Fruit fly (Drosophila melanogaster) whole organism, wandering third instar larva: ENCODE data around the gene RSG7.

Source experiments
- Abd-B ChIP-seq: fragments of >200 bp; optimal IDR thresholded peaks from 2 replicates; lab custom pipeline; 2017; ENCODE audit warnings: missing biosample characterization, missing genetic modification characterization
- CG32264 ChIP-seq: fragments of 200-800 bp; sonication (Bioruptor generic); optimal IDR thresholded peaks from 2 replicates; lab custom pipeline; 2016; ENCODE audit warnings: missing biosample characterization, missing genetic modification characterization
- CrebA ChIP-seq: fragments of 200-800 bp; sonication (Bioruptor generic); optimal IDR thresholded peaks from 2 replicates; lab custom pipeline; 2016; ENCODE audit warnings: missing biosample characterization, mild to moderate bottlenecking, missing genetic modification characterization, borderline replicate concordance
- Dfd ChIP-seq: fragments of >200 bp; optimal IDR thresholded peaks from 2 replicates; lab custom pipeline; 2017; ENCODE audit warnings: missing biosample characterization, missing genetic modification characterization
- Dif ChIP-seq: fragments of 200-275, 200-300 bp; sonication (Bioruptor generic); optimal IDR thresholded peaks from 2 replicates; lab custom pipeline; 2018; ENCODE audit warnings: missing biosample characterization, missing genetic modification characterization; ENCODE audit not compliant: partially characterized antibody
- GATAd ChIP-seq: sonication (Bioruptor generic); optimal IDR thresholded peaks from 2 replicates; lab custom pipeline; 2016; ENCODE audit warnings: missing biosample characterization, missing genetic modification characterization
- HLH106 ChIP-seq: fragments of 200-800 bp; optimal IDR thresholded peaks from 3 replicates; lab custom pipeline; 2019; ENCODE audit warnings: missing biosample characterization, mild to moderate bottlenecking, missing genetic modification characterization, moderate library complexity
- Hr78 ChIP-seq: fragments of >200 bp; optimal IDR thresholded peaks from 2 replicates; lab custom pipeline; 2017; ENCODE audit warnings: missing biosample characterization, missing genetic modification characterization
- Hr83 ChIP-seq: fragments of 200-300 bp; sonication (Bioruptor generic); optimal IDR thresholded peaks from 2 replicates; lab custom pipeline; 2016; ENCODE audit warnings: missing biosample characterization, mild to moderate bottlenecking, missing genetic modification characterization, moderate library complexity; ENCODE audit not compliant: poor library complexity, severe bottlenecking
- Jra ChIP-seq: sonication (Bioruptor generic); optimal IDR thresholded peaks from 2 replicates; lab custom pipeline; 2016; ENCODE audit warnings: missing biosample characterization, missing genetic modification characterization
- Mio ChIP-seq: sonication (Bioruptor generic); optimal IDR thresholded peaks from 2 replicates; lab custom pipeline; 2016; ENCODE audit warnings: missing biosample characterization, missing genetic modification characterization
- Myc ChIP-seq: fragments of >200 bp; optimal IDR thresholded peaks from 2 replicates; lab custom pipeline; 2017
- N ChIP-seq: fragments of >200 bp; optimal IDR thresholded peaks from 2 replicates; lab custom pipeline; 2018; ENCODE audit warnings: missing biosample characterization, missing external identifiers, missing genetic modification characterization
- OdsH ChIP-seq: fragments of 200-800 bp; sonication (Bioruptor generic); optimal IDR thresholded peaks from 2 replicates; lab custom pipeline; 2016; ENCODE audit warnings: missing biosample characterization, mild to moderate bottlenecking, missing genetic modification characterization
- Sp1 ChIP-seq: fragments of 200-800 bp; sonication (Bioruptor generic); optimal IDR thresholded peaks from 3 replicates; lab custom pipeline; 2019; ENCODE audit warnings: missing biosample characterization, mild to moderate bottlenecking, missing genetic modification characterization, moderate library complexity
- Vsx2 ChIP-seq: fragments of 200-300, 225-300 bp; sonication (Bioruptor generic); optimal IDR thresholded peaks from 2 replicates; lab custom pipeline; 2018; ENCODE audit warnings: missing biosample characterization, missing genetic modification characterization; ENCODE audit not compliant: partially characterized antibody
- br ChIP-seq: fragments of 200-800 bp; sonication (Bioruptor generic); optimal IDR thresholded peaks from 2 replicates; lab custom pipeline; 2016; ENCODE audit warnings: missing biosample characterization, missing genetic modification characterization
- brk ChIP-seq: fragments of 200-800 bp; sonication (Bioruptor generic); optimal IDR thresholded peaks from 2 replicates; lab custom pipeline; 2016; ENCODE audit warnings: missing biosample characterization, mild to moderate bottlenecking, missing genetic modification characterization
- dl ChIP-seq, 2 experiments: fragments of 175-275, 200-275 bp in 1 of 2; fragments of 200-275 bp in 1 of 2; sonication (Bioruptor generic); optimal IDR thresholded peaks; lab custom pipeline; 2018; ENCODE audit warnings: mild to moderate bottlenecking in 2 of 2, missing biosample characterization in 2 of 2, missing genetic modification characterization in 2 of 2, moderate library complexity in 2 of 2; ENCODE audit not compliant: partially characterized antibody in 2 of 2, insufficient read depth in 1 of 2
- dmrt93B ChIP-seq: fragments of 200-800 bp; sonication (Bioruptor generic); optimal IDR thresholded peaks from 2 replicates; lab custom pipeline; 2018; ENCODE audit warnings: missing biosample characterization, mild to moderate bottlenecking, missing genetic modification characterization
- dsf ChIP-seq: sonication (Bioruptor generic); optimal IDR thresholded peaks from 2 replicates; lab custom pipeline; 2016; ENCODE audit warnings: missing biosample characterization, missing genetic modification characterization, borderline replicate concordance
- ey ChIP-seq: fragments of 200-800 bp; sonication (Bioruptor generic); optimal IDR thresholded peaks from 2 replicates; lab custom pipeline; 2016; ENCODE audit warnings: missing biosample characterization, missing genetic modification characterization
- foxo ChIP-seq, 2 experiments: fragments of 200-800 bp; sonication (Bioruptor generic); optimal IDR thresholded peaks; 2 replicates in 1 of 2; 3 replicates in 1 of 2; lab custom pipeline; 2016 to 2017; ENCODE audit warnings: missing biosample characterization in 2 of 2, missing genetic modification characterization in 2 of 2
- fru ChIP-seq: fragments of 200-800 bp; sonication (Bioruptor generic); optimal IDR thresholded peaks from 3 replicates; lab custom pipeline; 2016; ENCODE audit warnings: missing biosample characterization, mild to moderate bottlenecking, missing genetic modification characterization
- h ChIP-seq: fragments of 200-800 bp; sonication (Bioruptor generic); optimal IDR thresholded peaks from 3 replicates; lab custom pipeline; 2016; ENCODE audit warnings: missing biosample characterization, mild to moderate bottlenecking, missing genetic modification characterization
- jim ChIP-seq: fragments of 175-275, 200-325 bp; sonication (Bioruptor generic); optimal IDR thresholded peaks from 2 replicates; lab custom pipeline; 2016; ENCODE audit warnings: missing biosample characterization, mild to moderate bottlenecking, missing genetic modification characterization
- lola ChIP-seq: fragments of >200 bp; optimal IDR thresholded peaks from 2 replicates; lab custom pipeline; 2017; ENCODE audit warnings: missing biosample characterization, missing genetic modification characterization
- pan ChIP-seq: fragments of >200 bp; optimal IDR thresholded peaks from 2 replicates; lab custom pipeline; 2017
- rgr ChIP-seq: fragments of 200-800 bp; sonication (Bioruptor generic); optimal IDR thresholded peaks from 3 replicates; lab custom pipeline; 2016; ENCODE audit warnings: missing biosample characterization, mild to moderate bottlenecking, missing genetic modification characterization
- sage ChIP-seq: fragments of 200-800 bp; sonication (Bioruptor generic); optimal IDR thresholded peaks from 2 replicates; lab custom pipeline; 2016; ENCODE audit warnings: missing biosample characterization, mild to moderate bottlenecking, missing genetic modification characterization
- sv ChIP-seq: fragments of 200-800 bp; sonication (Bioruptor generic); optimal IDR thresholded peaks from 3 replicates; lab custom pipeline; 2016; ENCODE audit warnings: missing biosample characterization, missing genetic modification characterization
- tai ChIP-seq: sonication (Bioruptor generic); optimal IDR thresholded peaks from 2 replicates; lab custom pipeline; 2016; ENCODE audit warnings: missing biosample characterization, missing genetic modification characterization
- usp ChIP-seq: fragments of >200 bp; optimal IDR thresholded peaks from 2 replicates; lab custom pipeline; 2017; ENCODE audit warnings: missing biosample characterization, missing genetic modification characterization
- woc ChIP-seq: sonication (Bioruptor generic); optimal IDR thresholded peaks from 2 replicates; lab custom pipeline; 2016; ENCODE audit warnings: missing biosample characterization, mild to moderate bottlenecking, missing genetic modification characterization

The RSG7 gene

dm6 chrX:16809093-16809492 lies 35.1 kb downstream of the RSG7 start:
- no peak for TF ChIP-seq Vsx2 (GFP tag; lab: Kevin White, UChicago)
- TF ChIP-seq GATAd = no peak
- no peak for TF ChIP-seq Dfd (GFP tag; lab: Kevin White, UChicago)
- TF ChIP-seq lola (GFP tag; lab: Kevin White, UChicago) = no peak
- no peak for TF ChIP-seq dl (GFP tag; optimal IDR thresholded peaks at IDR 0.05; lab: Kevin White, UChicago; ENCODE audit: insufficient read depth in 1 of 2, partially characterized antibody in 2 of 2)
- no peak for TF ChIP-seq HLH106 (tag; lab: Kevin White, UChicago)
- TF ChIP-seq fru = no peak
- TF ChIP-seq brk (GFP tag; lab: Kevin White, UChicago) = no peak
- TF ChIP-seq Hr83 (GFP tag; lab: Kevin White, UChicago) = no peak
- TF ChIP-seq rgr (GFP tag; lab: Kevin White, UChicago) = no peak
- no peak for TF ChIP-seq sv (GFP tag; lab: Kevin White, UChicago)

DNA sequence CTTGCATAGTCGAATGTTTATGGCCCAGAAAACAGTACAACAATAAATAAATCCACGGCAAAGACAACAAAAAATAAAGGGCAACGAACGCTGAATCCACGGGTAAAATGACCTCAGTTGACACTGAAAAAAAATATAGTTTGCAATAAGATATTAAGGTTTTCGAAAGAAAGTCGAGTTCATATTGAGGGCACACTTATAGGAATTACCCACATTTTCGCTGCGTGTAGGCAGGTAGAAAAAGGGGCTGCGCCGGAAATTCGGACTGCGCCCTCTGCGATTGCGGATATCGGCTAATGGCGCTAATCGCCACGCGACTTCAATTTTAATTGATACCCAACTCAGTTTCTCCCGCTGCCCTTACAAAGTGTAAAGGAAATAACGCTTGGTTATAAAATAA lies 35.6 kb downstream of the RSG7 start:
- TF ChIP-seq Sp1 (no peak), Dfd (GFP tag; lab: Kevin White, UChicago) (no peak), HLH106 (tag; lab: Kevin White, UChicago) (no peak), dmrt93B (GFP tag; lab: Kevin White, UChicago) (no peak), woc (GFP tag; lab: Kevin White, UChicago) (no peak), Vsx2 (GFP tag; lab: Kevin White, UChicago) (no peak), Jra (GFP tag; lab: Kevin White, UChicago) (no peak), sv (GFP tag; lab: Kevin White, UChicago) (no peak), sage (GFP tag; lab: Kevin White, UChicago) (no peak), GATAd (no peak), h (GFP tag; lab: Kevin White, UChicago) (no peak), br (GFP tag; lab: Kevin White, UChicago) (no peak), pan (no peak), CG32264 (no peak), foxo (GFP tag; optimal IDR thresholded peaks at IDR 0.05; lab: Kevin White, UChicago) (no peak), Hr83 (GFP tag; lab: Kevin White, UChicago) (no peak), CrebA (GFP tag; lab: Kevin White, UChicago) (no peak), lola (GFP tag; lab: Kevin White, UChicago) (no peak), Myc (lab: Kevin White, UChicago) (no peak)

- no peak for TF ChIP-seq usp (GFP tag; lab: Kevin White, UChicago)
- no peak for TF ChIP-seq ey (GFP tag; lab: Kevin White, UChicago)
- no peak for TF ChIP-seq dsf (GFP tag; lab: Kevin White, UChicago)
- TF ChIP-seq Mio = no peak
- no peak for TF ChIP-seq GATAd
- TF ChIP-seq HLH106 (tag; lab: Kevin White, UChicago) = no peak
- no peak for TF ChIP-seq Hr78 (GFP tag; lab: Kevin White, UChicago)
- TF ChIP-seq N (GFP tag; lab: Kevin White, UChicago) = no peak
- TF ChIP-seq Myc (lab: Kevin White, UChicago) = no peak
- no peak for TF ChIP-seq fru
- no peak for TF ChIP-seq OdsH (GFP tag; lab: Kevin White, UChicago)
- no peak for TF ChIP-seq dl (GFP tag; optimal IDR thresholded peaks at IDR 0.05; lab: Kevin White, UChicago; ENCODE audit: insufficient read depth in 1 of 2, partially characterized antibody in 2 of 2)
- no peak for TF ChIP-seq Dif (GFP tag; lab: Kevin White, UChicago)
- no peak for TF ChIP-seq CG32264
- TF ChIP-seq Abd-B = no peak
- no peak for TF ChIP-seq rgr (GFP tag; lab: Kevin White, UChicago)
- TF ChIP-seq woc (GFP tag; lab: Kevin White, UChicago) = no peak
- TF ChIP-seq brk (GFP tag; lab: Kevin White, UChicago) = no peak
- TF ChIP-seq Vsx2 (GFP tag; lab: Kevin White, UChicago) = no peak
- no peak for TF ChIP-seq tai (GFP tag; lab: Kevin White, UChicago)
Measured at dm6 chrX:16805768-16806167, 38.5 kb downstream of the RSG7 start, which contains the start of gene ppk28. Gene ppk28, plus strand, starts transcription at chrX:16806068.

dm6 chrX:16803299-16803698 lies 40.9 kb downstream of the RSG7 start, which contains the start of the genes Rai1 and CG13005:
Gene Rai1, minus strand, starts transcription at chrX:16803344.
Gene CG13005, plus strand, starts transcription at chrX:16803650.
- TF ChIP-seq Myc (lab: Kevin White, UChicago) (peak; percentile 67), jim (GFP tag; lab: Kevin White, UChicago) (no peak), sage (GFP tag; lab: Kevin White, UChicago) (no peak)
